Fruit fly (Drosophila melanogaster) whole organism, prepupa: Measurements from ENCODE around the gene CG1105.

Experiments used
- Blimp-1 ChIP-seq: fragments of 200-800 bp; sonication (Bioruptor generic); optimal IDR thresholded peaks from 3 replicates; lab custom pipeline; 2017; ENCODE audit warnings: missing biosample characterization, missing genetic modification characterization, mild to moderate bottlenecking, moderate library complexity, missing genetic modification reagents
- CG10631 ChIP-seq: fragments of 200-800 bp; sonication (Bioruptor generic); optimal IDR thresholded peaks from 2 replicates; lab custom pipeline; 2016; ENCODE audit warnings: missing biosample characterization, missing genetic modification characterization
- CG10669 ChIP-seq: fragments of 200-800 bp; sonication (Bioruptor generic); optimal IDR thresholded peaks from 3 replicates; lab custom pipeline; 2018; ENCODE audit warnings: missing biosample characterization, mild to moderate bottlenecking, missing genetic modification characterization, moderate library complexity
- CG11294 ChIP-seq: fragments of 200-800 bp; sonication (Bioruptor generic); IDR thresholded peaks from 2 replicates; pipeline ENCODE4 v1.3.6; 2022; ENCODE audit warnings: missing biosample characterization, missing genetic modification characterization
- CG11762 ChIP-seq: fragments of 200-800 bp; sonication (Bioruptor generic); optimal IDR thresholded peaks from 3 replicates; lab custom pipeline; 2016; ENCODE audit warnings: missing biosample characterization, missing genetic modification characterization; ENCODE audit not compliant: insufficient read depth
- CG15336 ChIP-seq: fragments of 200-800 bp; sonication (Bioruptor generic); IDR thresholded peaks from 2 replicates; pipeline ENCODE4 v1.3.6; 2022; ENCODE audit warnings: missing biosample characterization, missing genetic modification characterization
- CG1621 ChIP-seq: fragments of 200-800 bp; sonication (Bioruptor generic); optimal IDR thresholded peaks from 3 replicates; lab custom pipeline; 2018; ENCODE audit warnings: missing biosample characterization, mild to moderate bottlenecking, missing genetic modification characterization
- CG16779 ChIP-seq: fragments of 200-800 bp; sonication (Bioruptor generic); optimal IDR thresholded peaks from 3 replicates; lab custom pipeline; 2017; ENCODE audit warnings: missing biosample characterization, mild to moderate bottlenecking, missing genetic modification characterization
- CG3032 ChIP-seq: fragments of 200-800 bp; optimal IDR thresholded peaks from 2 replicates; lab custom pipeline; 2019; ENCODE audit warnings: missing biosample characterization, mild to moderate bottlenecking, missing genetic modification characterization, moderate library complexity
- CG31627 ChIP-seq: fragments of 200-800 bp; sonication (Bioruptor generic); optimal IDR thresholded peaks from 3 replicates; lab custom pipeline; 2016; ENCODE audit warnings: missing biosample characterization, missing genetic modification characterization
- CG34406 ChIP-seq: fragments of 200-800 bp; sonication (Bioruptor generic); optimal IDR thresholded peaks from 3 replicates; lab custom pipeline; 2016; ENCODE audit warnings: missing biosample characterization, missing genetic modification characterization
- CG3919 ChIP-seq: fragments of 200-800 bp; sonication (Bioruptor generic); optimal IDR thresholded peaks from 3 replicates; lab custom pipeline; 2016; ENCODE audit warnings: missing biosample characterization, missing genetic modification characterization
- CG6163 ChIP-seq: fragments of 200-800 bp; sonication (Bioruptor generic); IDR thresholded peaks from 3 replicates; pipeline ENCODE4 v1.3.6; 2022; ENCODE audit warnings: missing biosample characterization, missing genetic modification characterization
- CG6792 ChIP-seq: fragments of 200-800 bp; sonication (Bioruptor generic); optimal IDR thresholded peaks from 3 replicates; lab custom pipeline; 2016; ENCODE audit warnings: missing biosample characterization, missing genetic modification characterization
- CG6808 ChIP-seq: fragments of 200-800 bp; sonication (Bioruptor generic); optimal IDR thresholded peaks from 3 replicates; lab custom pipeline; 2017; ENCODE audit warnings: missing biosample characterization, missing genetic modification characterization, mild to moderate bottlenecking, moderate library complexity, missing genetic modification reagents
- CG6854 ChIP-seq: fragments of 200-800 bp; sonication (Bioruptor generic); optimal IDR thresholded peaks from 2 replicates; lab custom pipeline; 2017; ENCODE audit warnings: missing biosample characterization, mild to moderate bottlenecking, missing genetic modification characterization
- CG7368 ChIP-seq: fragments of 200-800 bp; sonication (Bioruptor generic); optimal IDR thresholded peaks from 3 replicates; lab custom pipeline; 2016; ENCODE audit warnings: missing biosample characterization, missing genetic modification characterization
- CG8119 ChIP-seq: fragments of 200-800 bp; sonication (Bioruptor generic); IDR thresholded peaks from 3 replicates; pipeline ENCODE4 v1.3.6; 2022; ENCODE audit warnings: missing biosample characterization, missing genetic modification characterization
- CG8319 ChIP-seq: fragments of 200-800 bp; sonication (Bioruptor generic); optimal IDR thresholded peaks from 3 replicates; lab custom pipeline; 2016; ENCODE audit warnings: missing biosample characterization, missing genetic modification characterization
- CG9139 ChIP-seq: fragments of 200-800 bp; sonication (Bioruptor generic); optimal IDR thresholded peaks from 3 replicates; lab custom pipeline; 2017; ENCODE audit warnings: missing biosample characterization, mild to moderate bottlenecking, missing genetic modification characterization
- Eip78C ChIP-seq: fragments of 200-800 bp; sonication (Bioruptor generic); peaks from one replicate; lab custom pipeline; 2016; ENCODE audit warnings: missing biosample characterization, missing genetic modification characterization
- Ets21C ChIP-seq: fragments of 200-800 bp; sonication (Bioruptor generic); optimal IDR thresholded peaks from 3 replicates; lab custom pipeline; 2016; ENCODE audit warnings: missing biosample characterization, missing genetic modification characterization
- Ets96B ChIP-seq: fragments of 200-800 bp; optimal IDR thresholded peaks from 2 replicates; lab custom pipeline; 2019; ENCODE audit warnings: missing biosample characterization, mild to moderate bottlenecking, missing genetic modification characterization, moderate library complexity
- Gug ChIP-seq: fragments of 200-800 bp; sonication (Bioruptor generic); IDR thresholded peaks from 2 replicates; pipeline ENCODE4 v1.3.6; 2022; ENCODE audit warnings: missing biosample characterization, missing genetic modification characterization
- Hr38 ChIP-seq: sonication (Bioruptor generic); optimal IDR thresholded peaks from 2 replicates; lab custom pipeline; 2016; ENCODE audit warnings: missing biosample characterization, missing genetic modification characterization
- Hr39 ChIP-seq: fragments of 200-800 bp; sonication (Bioruptor generic); optimal IDR thresholded peaks from 2 replicates; lab custom pipeline; 2016; ENCODE audit warnings: missing biosample characterization, missing genetic modification characterization
- Lpt ChIP-seq: fragments of 200-800 bp; sonication (Bioruptor generic); optimal IDR thresholded peaks from 3 replicates; lab custom pipeline; 2016; ENCODE audit warnings: missing biosample characterization, missing genetic modification characterization
- Met ChIP-seq: fragments of 200-800 bp; sonication (Bioruptor generic); optimal IDR thresholded peaks from 3 replicates; lab custom pipeline; 2016; ENCODE audit warnings: missing biosample characterization, missing genetic modification characterization
- OdsH ChIP-seq: fragments of 200-800 bp; sonication (Bioruptor generic); optimal IDR thresholded peaks from 3 replicates; lab custom pipeline; 2016; ENCODE audit warnings: missing biosample characterization, missing genetic modification characterization
- Smox ChIP-seq: fragments of 200-800 bp; sonication (Bioruptor generic); optimal IDR thresholded peaks from 3 replicates; lab custom pipeline; 2016; ENCODE audit warnings: missing biosample characterization, missing genetic modification characterization
- Sox102F ChIP-seq: fragments of 200-800 bp; sonication (Bioruptor generic); optimal IDR thresholded peaks from 2 replicates; lab custom pipeline; 2016; ENCODE audit warnings: missing biosample characterization, mild to moderate bottlenecking, missing genetic modification characterization
- Sox14 ChIP-seq: fragments of 200-800 bp; sonication (Bioruptor generic); optimal IDR thresholded peaks from 3 replicates; lab custom pipeline; 2016; ENCODE audit warnings: missing biosample characterization, missing genetic modification characterization
- achi ChIP-seq: fragments of 200-800 bp; sonication (Bioruptor generic); optimal IDR thresholded peaks from 3 replicates; lab custom pipeline; 2016; ENCODE audit warnings: missing biosample characterization, missing genetic modification characterization
- acj6 ChIP-seq: fragments of 200-800 bp; sonication (Bioruptor generic); optimal IDR thresholded peaks from 3 replicates; lab custom pipeline; 2016; ENCODE audit warnings: missing biosample characterization, missing genetic modification characterization
- dsx ChIP-seq: fragments of 200-800 bp; optimal IDR thresholded peaks from 3 replicates; lab custom pipeline; 2019; ENCODE audit warnings: missing biosample characterization, mild to moderate bottlenecking, missing genetic modification characterization, moderate library complexity; ENCODE audit not compliant: poor library complexity, severe bottlenecking
- eg ChIP-seq: fragments of 200-800 bp; sonication (Bioruptor generic); IDR thresholded peaks from 3 replicates; pipeline ENCODE4 v1.3.6; 2022; ENCODE audit warnings: missing biosample characterization, missing genetic modification characterization
- esn ChIP-seq: fragments of 200-800 bp; sonication (Bioruptor generic); optimal IDR thresholded peaks from 2 replicates; lab custom pipeline; 2016; ENCODE audit warnings: missing biosample characterization, mild to moderate bottlenecking, missing genetic modification characterization, moderate library complexity
- fd59A ChIP-seq: fragments of 200-800 bp; sonication (Bioruptor generic); optimal IDR thresholded peaks from 2 replicates; lab custom pipeline; 2017; ENCODE audit warnings: missing biosample characterization, mild to moderate bottlenecking, missing genetic modification characterization, missing genetic modification reagents
- lz ChIP-seq: fragments of 200-800 bp; sonication (Bioruptor generic); optimal IDR thresholded peaks from 3 replicates; lab custom pipeline; 2016; ENCODE audit warnings: missing biosample characterization, missing genetic modification characterization
- net ChIP-seq: fragments of 200-800 bp; sonication (Bioruptor generic); optimal IDR thresholded peaks from 3 replicates; lab custom pipeline; 2016; ENCODE audit warnings: missing biosample characterization, missing genetic modification characterization
- salr ChIP-seq, 2 experiments: fragments of 200-800 bp; sonication (Bioruptor generic); optimal IDR thresholded peaks; 3 replicates each; lab custom pipeline; 2016 to 2018; ENCODE audit warnings: missing biosample characterization in 2 of 2, missing genetic modification characterization in 2 of 2, mild to moderate bottlenecking in 1 of 2
- spab ChIP-seq: fragments of 200-800 bp; sonication (Bioruptor generic); optimal IDR thresholded peaks from 2 replicates; lab custom pipeline; 2017; ENCODE audit warnings: missing biosample characterization, mild to moderate bottlenecking, missing genetic modification characterization, missing genetic modification reagents
- svp ChIP-seq: fragments of 200-800 bp; sonication (Bioruptor generic); peaks from one replicate; lab custom pipeline; 2016; ENCODE audit warnings: missing biosample characterization, missing genetic modification characterization
- topi ChIP-seq: fragments of 200-800 bp; sonication (Bioruptor generic); optimal IDR thresholded peaks from 3 replicates; lab custom pipeline; 2016; ENCODE audit warnings: missing biosample characterization, missing genetic modification characterization

Gene CG1105

dm6 chr3R:7087904-7088303 lies 21.0 kb upstream of the CG1105 start:
- TF ChIP-seq Hr39 (GFP tag; lab: Kevin White, UChicago), result no peak
- TF ChIP-seq svp (GFP tag; lab: Kevin White, UChicago), result peak; percentile 79

- TF ChIP-seq CG6792 (GFP tag; lab: Kevin White, UChicago) (no peak), CG7368 (GFP tag; lab: Kevin White, UChicago) (no peak), Blimp-1 (no peak), Hr39 (GFP tag; lab: Kevin White, UChicago) (no peak), eg (GFP tag; lab: Robert Waterston, UW) (no peak), CG34406 (GFP tag; lab: Kevin White, UChicago) (no peak), Lpt (GFP tag; lab: Kevin White, UChicago) (no peak), Ets96B (tag; lab: Kevin White, UChicago) (no peak), CG31627 (GFP tag; lab: Kevin White, UChicago) (no peak), CG15336 (no peak), CG11762 (no peak), acj6 (no peak), CG11294 (GFP tag; lab: Robert Waterston, UW) (no peak), CG3032 (tag; lab: Kevin White, UChicago) (no peak), Met (GFP tag; lab: Kevin White, UChicago) (no peak), Smox (GFP tag; lab: Kevin White, UChicago) (no peak), OdsH (GFP tag; lab: Kevin White, UChicago) (no peak)
Measured at dm6 chr3R:7087201-7087505, 20.2 kb upstream of the CG1105 start.

DNA sequence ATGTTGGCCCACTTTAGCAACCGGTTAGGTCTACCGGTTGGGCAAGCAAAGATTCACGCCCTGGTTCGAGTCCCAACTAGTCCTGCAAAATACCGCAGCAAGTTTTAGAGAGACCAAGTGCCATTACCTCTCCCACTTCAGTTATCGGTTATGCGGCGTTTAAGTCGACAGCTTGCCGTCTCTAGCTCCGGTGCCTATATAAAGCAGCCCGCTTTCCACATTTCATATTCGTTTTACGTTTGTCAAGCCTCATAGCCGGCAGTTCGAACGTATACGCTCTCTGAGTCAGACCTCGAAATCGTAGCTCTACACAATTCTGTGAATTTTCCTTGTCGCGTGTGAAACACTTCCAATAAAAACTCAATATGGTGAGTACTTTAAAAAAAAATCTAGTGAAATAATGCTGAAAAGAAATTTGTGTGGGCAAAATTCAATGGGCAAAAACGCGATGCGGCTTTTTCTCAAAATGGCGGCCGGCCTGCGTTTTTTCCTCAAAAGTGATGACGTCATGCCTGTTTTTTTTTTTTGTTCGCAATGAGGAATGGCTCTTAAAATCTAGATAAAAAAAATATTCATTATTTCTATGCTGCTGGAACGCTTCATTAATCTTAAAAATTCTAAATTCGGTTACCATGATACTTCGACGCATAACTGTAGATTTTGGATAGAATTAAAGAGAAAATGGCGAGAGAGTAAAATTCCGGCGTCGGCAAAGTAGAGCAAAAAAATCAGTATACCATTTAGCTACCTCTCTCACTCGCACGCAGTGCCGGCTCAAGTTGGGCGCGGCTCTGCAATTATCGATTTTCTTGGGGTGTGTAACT lies 19.7 kb upstream of the CG1105 start, which contains the start of gene alphaTub84B:
Gene alphaTub84B, plus strand, starts transcription at position 223 of the 824 bp plus-strand sequence.
- peak; percentile 38 for TF ChIP-seq CG10669 (GFP tag; lab: Kevin White, UChicago)
- TF ChIP-seq eg (GFP tag; lab: Robert Waterston, UW), result peak; percentile 72; the same call in 2 of the 3 replicates
- TF ChIP-seq achi (GFP tag; lab: Kevin White, UChicago), result peak; percentile 3
- peak; percentile 76 for TF ChIP-seq esn (GFP tag; lab: Kevin White, UChicago)
- TF ChIP-seq dsx, result peak; percentile 53
- TF ChIP-seq Eip78C (GFP tag; lab: Kevin White, UChicago), result peak; percentile 78
- TF ChIP-seq Hr38 (GFP tag; lab: Kevin White, UChicago), result no peak
- TF ChIP-seq CG8319 (GFP tag; lab: Kevin White, UChicago), result peak; percentile 19
- peak; percentile 38 for TF ChIP-seq spab (GFP tag; lab: Kevin White, UChicago)
- no peak for TF ChIP-seq CG10631 (GFP tag; lab: Kevin White, UChicago)
- TF ChIP-seq CG3919 (GFP tag; lab: Kevin White, UChicago), result peak; percentile 68
- peak; percentile 21 for TF ChIP-seq Sox14 (GFP tag; lab: Kevin White, UChicago)
- no peak for TF ChIP-seq CG11294 (GFP tag; lab: Robert Waterston, UW)
- peak; percentile 8 for TF ChIP-seq Ets96B (tag; lab: Kevin White, UChicago)
- no peak for TF ChIP-seq Ets21C (GFP tag; lab: Kevin White, UChicago)
- TF ChIP-seq CG6163 (GFP tag; lab: Robert Waterston, UW), result peak; percentile 71; the same call in 2 of the 3 replicates
- peak; percentile 33 for TF ChIP-seq CG31627 (GFP tag; lab: Kevin White, UChicago)
- TF ChIP-seq CG6854, result peak; percentile 75
- peak; percentile 33; the same call in 1 of the 3 replicates for TF ChIP-seq CG8119 (GFP tag; lab: Robert Waterston, UW)
- TF ChIP-seq Met (GFP tag; lab: Kevin White, UChicago), result peak; percentile 68
- peak; percentile 62 for TF ChIP-seq net (GFP tag; lab: Kevin White, UChicago)
- TF ChIP-seq CG6808 (GFP tag; lab: Kevin White, UChicago), result peak; percentile 59
- TF ChIP-seq topi (GFP tag; lab: Kevin White, UChicago), result peak; percentile 62
- TF ChIP-seq CG1621 (tag; lab: Kevin White, UChicago), result peak; percentile 54
- TF ChIP-seq CG11762, result no peak
- TF ChIP-seq acj6, result no peak
- TF ChIP-seq Hr39 (GFP tag; lab: Kevin White, UChicago), result peak; percentile 12
- peak; percentile 1 to 14 for TF ChIP-seq salr (GFP tag; optimal IDR thresholded peaks at IDR 0.05; lab: Kevin White, UChicago)
- peak; percentile 24 for TF ChIP-seq CG16779 (tag; lab: Kevin White, UChicago)
- peak; percentile 24 for TF ChIP-seq CG7368 (GFP tag; lab: Kevin White, UChicago)
- TF ChIP-seq CG15336, result peak; percentile 31; the same call in 1 of the 2 replicates
- peak; percentile 31 for TF ChIP-seq lz
- peak; percentile 76 for TF ChIP-seq Sox102F (GFP tag; lab: Kevin White, UChicago)
- TF ChIP-seq Lpt (GFP tag; lab: Kevin White, UChicago), result peak; percentile 32
- TF ChIP-seq CG9139 (GFP tag; lab: Kevin White, UChicago), result peak; percentile 56
- peak; percentile 14 for TF ChIP-seq Smox (GFP tag; lab: Kevin White, UChicago)
- TF ChIP-seq Gug (GFP tag; lab: Robert Waterston, UW), result no peak
- peak; percentile 15 for TF ChIP-seq CG6792 (GFP tag; lab: Kevin White, UChicago)
- peak; percentile 21 for TF ChIP-seq fd59A
